Worm (Caenorhabditis elegans) whole organism, L1 larva: ENCODE measurements around the gene C15H11.11.

Experiments used
- elt-3 ChIP-seq, 6 experiments: fragments of 150-350 bp in 1 of 6; sonication (generic microtip); optimal IDR thresholded peaks; 2 replicates each; lab custom pipeline; 2017 to 2018; ENCODE audit warnings: missing biosample characterization in 6 of 6, missing genetic modification characterization in 6 of 6, inconsistent platforms in 1 of 6
- lin-35 ChIP-seq, 2 experiments: fragments of 150-350 bp; optimal IDR thresholded peaks; 2 replicates each; lab custom pipeline; 2014; ENCODE audit warnings: missing biosample characterization in 2 of 2, missing genetic modification characterization in 2 of 2, missing genetic modification reagents in 2 of 2
- lin-39 ChIP-seq: fragments of 150-350 bp; optimal IDR thresholded peaks from 2 replicates; lab custom pipeline; 2014; ENCODE audit warnings: missing biosample characterization, missing genetic modification reagents, missing genetic modification characterization
- sox-4 ChIP-seq: sonication (generic microtip); optimal IDR thresholded peaks from 2 replicates; lab custom pipeline; 2016; ENCODE audit warnings: missing genetic modification characterization, missing compliant biosample characterization
- unc-86 ChIP-seq: sonication (generic microtip); optimal IDR thresholded peaks from 2 replicates; lab custom pipeline; 2016; ENCODE audit warnings: missing genetic modification characterization, missing compliant biosample characterization

DNA sequence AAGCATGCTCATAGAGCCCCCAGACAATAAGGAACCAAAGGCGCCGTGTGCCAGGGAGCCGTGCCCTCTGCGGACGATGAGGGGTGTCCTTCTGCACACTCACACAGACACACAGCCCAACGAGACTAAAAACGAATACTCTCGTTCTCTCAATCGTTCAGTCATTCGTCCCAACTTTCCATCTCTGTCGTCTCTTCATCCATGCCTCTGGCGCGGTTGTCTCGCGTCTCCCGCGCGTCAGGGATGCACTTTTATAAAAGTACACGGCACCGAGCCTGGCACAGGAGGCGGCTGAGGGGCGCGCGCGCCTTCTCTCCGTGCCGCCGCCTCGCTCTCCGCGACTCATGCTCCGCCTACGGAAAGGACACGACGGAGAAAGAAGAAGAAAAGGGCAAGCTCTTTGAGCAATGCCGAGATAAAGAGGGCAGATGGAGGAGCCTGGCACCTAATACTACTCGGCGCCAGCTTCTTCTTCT is 48.8 kb upstream of the C15H11.11 start:
- TF ChIP-seq lin-39 (tag; lab: Kevin White, UChicago) (no peak), sox-4 (tag; lab: Kevin White, UChicago) (no peak), lin-35 (GFP tag; optimal IDR thresholded peaks at IDR 0.05; lab: Kevin White, UChicago) (peak in 1 of 2 experiments; percentile 2), elt-3 (tag; optimal IDR thresholded peaks at IDR 0.05; lab: Kevin White, UChicago) (no peak), unc-86 (tag; lab: Kevin White, UChicago) (no peak)
